Fruit fly (Drosophila melanogaster) whole organism, prepupa: ENCODE measurements around the gene CG14969.

Experiments
- Blimp-1 ChIP-seq: fragments of 200-800 bp; sonication (Bioruptor generic); optimal IDR thresholded peaks from 3 replicates; lab custom pipeline; 2017; ENCODE audit warnings: missing biosample characterization, missing genetic modification characterization, mild to moderate bottlenecking, moderate library complexity, missing genetic modification reagents
- CG10669 ChIP-seq: fragments of 200-800 bp; sonication (Bioruptor generic); optimal IDR thresholded peaks from 3 replicates; lab custom pipeline; 2018; ENCODE audit warnings: missing biosample characterization, mild to moderate bottlenecking, missing genetic modification characterization, moderate library complexity
- CG11294 ChIP-seq: fragments of 200-800 bp; sonication (Bioruptor generic); IDR thresholded peaks from 2 replicates; pipeline ENCODE4 v1.3.6; 2022; ENCODE audit warnings: missing biosample characterization, missing genetic modification characterization
- CG11762 ChIP-seq: fragments of 200-800 bp; sonication (Bioruptor generic); optimal IDR thresholded peaks from 3 replicates; lab custom pipeline; 2016; ENCODE audit warnings: missing biosample characterization, missing genetic modification characterization; ENCODE audit not compliant: insufficient read depth
- CG11902 ChIP-seq: fragments of 200-800 bp; sonication (Bioruptor generic); optimal IDR thresholded peaks from 3 replicates; lab custom pipeline; 2016; ENCODE audit warnings: missing biosample characterization, missing genetic modification characterization
- CG16779 ChIP-seq: fragments of 200-800 bp; sonication (Bioruptor generic); optimal IDR thresholded peaks from 3 replicates; lab custom pipeline; 2017; ENCODE audit warnings: missing biosample characterization, mild to moderate bottlenecking, missing genetic modification characterization
- CG32006 ChIP-seq: fragments of 200-800 bp; sonication (Bioruptor generic); optimal IDR thresholded peaks from 3 replicates; lab custom pipeline; 2017; ENCODE audit warnings: missing biosample characterization, mild to moderate bottlenecking, missing genetic modification characterization
- CG34406 ChIP-seq: fragments of 200-800 bp; sonication (Bioruptor generic); optimal IDR thresholded peaks from 3 replicates; lab custom pipeline; 2016; ENCODE audit warnings: missing biosample characterization, missing genetic modification characterization
- CG6163 ChIP-seq: fragments of 200-800 bp; sonication (Bioruptor generic); IDR thresholded peaks from 3 replicates; pipeline ENCODE4 v1.3.6; 2022; ENCODE audit warnings: missing biosample characterization, missing genetic modification characterization
- CG6792 ChIP-seq: fragments of 200-800 bp; sonication (Bioruptor generic); optimal IDR thresholded peaks from 3 replicates; lab custom pipeline; 2016; ENCODE audit warnings: missing biosample characterization, missing genetic modification characterization
- CG6854 ChIP-seq: fragments of 200-800 bp; sonication (Bioruptor generic); optimal IDR thresholded peaks from 2 replicates; lab custom pipeline; 2017; ENCODE audit warnings: missing biosample characterization, mild to moderate bottlenecking, missing genetic modification characterization
- CG7368 ChIP-seq: fragments of 200-800 bp; sonication (Bioruptor generic); optimal IDR thresholded peaks from 3 replicates; lab custom pipeline; 2016; ENCODE audit warnings: missing biosample characterization, missing genetic modification characterization
- CG8319 ChIP-seq: fragments of 200-800 bp; sonication (Bioruptor generic); optimal IDR thresholded peaks from 3 replicates; lab custom pipeline; 2016; ENCODE audit warnings: missing biosample characterization, missing genetic modification characterization
- CG8632 ChIP-seq: fragments of 200-800 bp; sonication (Bioruptor generic); optimal IDR thresholded peaks from 3 replicates; lab custom pipeline; 2016; ENCODE audit warnings: missing biosample characterization, missing genetic modification characterization
- Eip75B ChIP-seq: fragments of 200-800 bp; sonication (Bioruptor generic); optimal IDR thresholded peaks from 3 replicates; lab custom pipeline; 2016; ENCODE audit warnings: missing biosample characterization, missing genetic modification characterization
- Eip78C ChIP-seq: fragments of 200-800 bp; sonication (Bioruptor generic); peaks from one replicate; lab custom pipeline; 2016; ENCODE audit warnings: missing biosample characterization, missing genetic modification characterization
- Ets21C ChIP-seq: fragments of 200-800 bp; sonication (Bioruptor generic); optimal IDR thresholded peaks from 3 replicates; lab custom pipeline; 2016; ENCODE audit warnings: missing biosample characterization, missing genetic modification characterization
- Ets96B ChIP-seq: fragments of 200-800 bp; optimal IDR thresholded peaks from 2 replicates; lab custom pipeline; 2019; ENCODE audit warnings: missing biosample characterization, mild to moderate bottlenecking, missing genetic modification characterization, moderate library complexity
- Gug ChIP-seq: fragments of 200-800 bp; sonication (Bioruptor generic); IDR thresholded peaks from 2 replicates; pipeline ENCODE4 v1.3.6; 2022; ENCODE audit warnings: missing biosample characterization, missing genetic modification characterization
- Hr39 ChIP-seq: fragments of 200-800 bp; sonication (Bioruptor generic); optimal IDR thresholded peaks from 2 replicates; lab custom pipeline; 2016; ENCODE audit warnings: missing biosample characterization, missing genetic modification characterization
- Hr4 ChIP-seq: fragments of 200-800 bp; sonication (Bioruptor generic); optimal IDR thresholded peaks from 3 replicates; lab custom pipeline; 2016; ENCODE audit warnings: missing biosample characterization, missing genetic modification characterization
- Lpt ChIP-seq: fragments of 200-800 bp; sonication (Bioruptor generic); optimal IDR thresholded peaks from 3 replicates; lab custom pipeline; 2016; ENCODE audit warnings: missing biosample characterization, missing genetic modification characterization
- Met ChIP-seq: fragments of 200-800 bp; sonication (Bioruptor generic); optimal IDR thresholded peaks from 3 replicates; lab custom pipeline; 2016; ENCODE audit warnings: missing biosample characterization, missing genetic modification characterization
- OdsH ChIP-seq: fragments of 200-800 bp; sonication (Bioruptor generic); optimal IDR thresholded peaks from 3 replicates; lab custom pipeline; 2016; ENCODE audit warnings: missing biosample characterization, missing genetic modification characterization
- Smox ChIP-seq: fragments of 200-800 bp; sonication (Bioruptor generic); optimal IDR thresholded peaks from 3 replicates; lab custom pipeline; 2016; ENCODE audit warnings: missing biosample characterization, missing genetic modification characterization
- Sox102F ChIP-seq: fragments of 200-800 bp; sonication (Bioruptor generic); optimal IDR thresholded peaks from 2 replicates; lab custom pipeline; 2016; ENCODE audit warnings: missing biosample characterization, mild to moderate bottlenecking, missing genetic modification characterization
- Sox14 ChIP-seq: fragments of 200-800 bp; sonication (Bioruptor generic); optimal IDR thresholded peaks from 3 replicates; lab custom pipeline; 2016; ENCODE audit warnings: missing biosample characterization, missing genetic modification characterization
- achi ChIP-seq: fragments of 200-800 bp; sonication (Bioruptor generic); optimal IDR thresholded peaks from 3 replicates; lab custom pipeline; 2016; ENCODE audit warnings: missing biosample characterization, missing genetic modification characterization
- acj6 ChIP-seq: fragments of 200-800 bp; sonication (Bioruptor generic); optimal IDR thresholded peaks from 3 replicates; lab custom pipeline; 2016; ENCODE audit warnings: missing biosample characterization, missing genetic modification characterization
- cyc ChIP-seq: fragments of 200-800 bp; sonication (Bioruptor generic); optimal IDR thresholded peaks from 3 replicates; lab custom pipeline; 2016; ENCODE audit warnings: missing biosample characterization, missing genetic modification characterization
- dac ChIP-seq: fragments of 200-800 bp; sonication (Bioruptor generic); optimal IDR thresholded peaks from 2 replicates; lab custom pipeline; 2017; ENCODE audit warnings: missing biosample characterization, mild to moderate bottlenecking, missing genetic modification characterization
- dsx ChIP-seq: fragments of 200-800 bp; optimal IDR thresholded peaks from 3 replicates; lab custom pipeline; 2019; ENCODE audit warnings: missing biosample characterization, mild to moderate bottlenecking, missing genetic modification characterization, moderate library complexity; ENCODE audit not compliant: poor library complexity, severe bottlenecking
- eg ChIP-seq: fragments of 200-800 bp; sonication (Bioruptor generic); IDR thresholded peaks from 3 replicates; pipeline ENCODE4 v1.3.6; 2022; ENCODE audit warnings: missing biosample characterization, missing genetic modification characterization
- esn ChIP-seq: fragments of 200-800 bp; sonication (Bioruptor generic); optimal IDR thresholded peaks from 2 replicates; lab custom pipeline; 2016; ENCODE audit warnings: missing biosample characterization, mild to moderate bottlenecking, missing genetic modification characterization, moderate library complexity
- fd59A ChIP-seq: fragments of 200-800 bp; sonication (Bioruptor generic); optimal IDR thresholded peaks from 2 replicates; lab custom pipeline; 2017; ENCODE audit warnings: missing biosample characterization, mild to moderate bottlenecking, missing genetic modification characterization, missing genetic modification reagents
- fd85E ChIP-seq: fragments of 200-800 bp; sonication (Bioruptor generic); optimal IDR thresholded peaks from 3 replicates; lab custom pipeline; 2016; ENCODE audit warnings: missing biosample characterization, missing genetic modification characterization
- fkh ChIP-seq: fragments of 200-800 bp; sonication (Bioruptor generic); optimal IDR thresholded peaks from 3 replicates; lab custom pipeline; 2017; ENCODE audit warnings: missing biosample characterization, mild to moderate bottlenecking, missing genetic modification characterization, moderate library complexity
- lz ChIP-seq: fragments of 200-800 bp; sonication (Bioruptor generic); optimal IDR thresholded peaks from 3 replicates; lab custom pipeline; 2016; ENCODE audit warnings: missing biosample characterization, missing genetic modification characterization
- salr ChIP-seq, 2 experiments: fragments of 200-800 bp; sonication (Bioruptor generic); optimal IDR thresholded peaks; 3 replicates each; lab custom pipeline; 2016 to 2018; ENCODE audit warnings: missing biosample characterization in 2 of 2, missing genetic modification characterization in 2 of 2, mild to moderate bottlenecking in 1 of 2
- ss ChIP-seq, 2 experiments: fragments of 200-800 bp; sonication (Bioruptor generic); optimal IDR thresholded peaks; 2 replicates in 1 of 2; 3 replicates in 1 of 2; lab custom pipeline; 2017 to 2018; ENCODE audit warnings: mild to moderate bottlenecking in 2 of 2, missing biosample characterization in 2 of 2, missing genetic modification characterization in 2 of 2, moderate library complexity in 1 of 2
- topi ChIP-seq: fragments of 200-800 bp; sonication (Bioruptor generic); optimal IDR thresholded peaks from 3 replicates; lab custom pipeline; 2016; ENCODE audit warnings: missing biosample characterization, missing genetic modification characterization
- vri ChIP-seq: fragments of 200-800 bp; sonication (Bioruptor generic); optimal IDR thresholded peaks from 3 replicates; lab custom pipeline; 2016; ENCODE audit warnings: missing biosample characterization, mild to moderate bottlenecking, missing genetic modification characterization

CG14969 gene

dm6 chr3L:3338028-3338855 is 3.5 kb upstream of the CG14969 start (continued):
- TF ChIP-seq Eip75B (GFP tag; lab: Kevin White, UChicago) (no peak), Eip78C (GFP tag; lab: Kevin White, UChicago) (peak; percentile 61), CG8632 (GFP tag; lab: Kevin White, UChicago) (no peak), CG34406 (GFP tag; lab: Kevin White, UChicago) (no peak), achi (GFP tag; lab: Kevin White, UChicago) (no peak), CG7368 (GFP tag; lab: Kevin White, UChicago) (no peak), esn (GFP tag; lab: Kevin White, UChicago) (no peak), Blimp-1 (GFP tag; lab: Kevin White, UChicago) (no peak), CG32006 (GFP tag; lab: Kevin White, UChicago) (no peak), salr (GFP tag; optimal IDR thresholded peaks at IDR 0.05; lab: Kevin White, UChicago) (peak in 1 of 2 experiments; percentile 2), fd59A (GFP tag; lab: Kevin White, UChicago) (peak; percentile 56), CG10669 (GFP tag; lab: Kevin White, UChicago) (peak; percentile 53), CG6163 (GFP tag; lab: Robert Waterston, UW) (no peak), Lpt (GFP tag; lab: Kevin White, UChicago) (no peak), Smox (GFP tag; lab: Kevin White, UChicago) (no peak), vri (GFP tag; lab: Kevin White, UChicago) (no peak), Ets21C (GFP tag; lab: Kevin White, UChicago) (no peak), Met (GFP tag; lab: Kevin White, UChicago) (no peak), dac (GFP tag; lab: Kevin White, UChicago) (no peak), ss (GFP tag; optimal IDR thresholded peaks at IDR 0.05; lab: Kevin White, UChicago) (peak; percentile 67 to 96), Hr39 (GFP tag; lab: Kevin White, UChicago) (no peak), CG11902 (GFP tag; lab: Kevin White, UChicago) (no peak), Gug (GFP tag; lab: Robert Waterston, UW) (no peak), Sox14 (peak; percentile 12), fd85E (GFP tag; lab: Kevin White, UChicago) (no peak), CG11762 (GFP tag; lab: Kevin White, UChicago) (no peak)

- peak; percentile 22 for TF ChIP-seq vri (GFP tag; lab: Kevin White, UChicago)
- no peak for TF ChIP-seq fd85E (GFP tag; lab: Kevin White, UChicago)
These were observed 2.7 kb upstream of the CG14969 start for dm6 chr3L:3337345-3337928.

- TF ChIP-seq Hr39 (GFP tag; lab: Kevin White, UChicago) = no peak
- TF ChIP-seq CG8319 (GFP tag; lab: Kevin White, UChicago) = no peak
- TF ChIP-seq Hr4 (GFP tag; lab: Kevin White, UChicago) = no peak
- TF ChIP-seq achi (GFP tag; lab: Kevin White, UChicago) = no peak
- TF ChIP-seq CG6792 (GFP tag; lab: Kevin White, UChicago) = no peak
- TF ChIP-seq CG16779 = no peak
- no peak for TF ChIP-seq cyc
- TF ChIP-seq OdsH (GFP tag; lab: Kevin White, UChicago) = no peak
- TF ChIP-seq Blimp-1 (GFP tag; lab: Kevin White, UChicago) = no peak
- peak; percentile 85 for TF ChIP-seq eg (GFP tag; lab: Robert Waterston, UW)
- peak; percentile 92 for TF ChIP-seq fkh (GFP tag; lab: Kevin White, UChicago)
- no peak for TF ChIP-seq Ets96B
- TF ChIP-seq topi (GFP tag; lab: Kevin White, UChicago) = peak; percentile 8
- TF ChIP-seq dsx (GFP tag; lab: Kevin White, UChicago) = no peak
- TF ChIP-seq fd59A (GFP tag; lab: Kevin White, UChicago) = no peak
- TF ChIP-seq lz (GFP tag; lab: Kevin White, UChicago) = no peak
- no peak for TF ChIP-seq Sox102F (GFP tag; lab: Kevin White, UChicago)
- no peak; the same call in 1 of the 2 replicates for TF ChIP-seq CG11294 (GFP tag; lab: Robert Waterston, UW)
- TF ChIP-seq dac (GFP tag; lab: Kevin White, UChicago) = no peak
- TF ChIP-seq Eip78C (GFP tag; lab: Kevin White, UChicago) = peak; percentile 56
- TF ChIP-seq acj6 (GFP tag; lab: Kevin White, UChicago) = no peak
- TF ChIP-seq Smox (GFP tag; lab: Kevin White, UChicago) = no peak
- TF ChIP-seq CG34406 (GFP tag; lab: Kevin White, UChicago) = no peak
- no peak for TF ChIP-seq CG6854 (GFP tag; lab: Kevin White, UChicago)
- no peak for TF ChIP-seq Ets21C (GFP tag; lab: Kevin White, UChicago)
- TF ChIP-seq vri (GFP tag; lab: Kevin White, UChicago) = peak; percentile 62
These were observed 1.8 kb upstream of the CG14969 start, which contains the start of the genes Drsl6 and kst for dm6 chr3L:3336368-3337164. Drsl6 (minus strand) TSS chr3L:3336418. kst (plus strand) TSS chr3L:3336860.
